Worm (Caenorhabditis elegans) whole organism, mixed stage, embryonic: Measurements from ENCODE around the gene C31H1.2.

Experiments used
- bed-3 ChIP-seq: fragments of 200-800 bp; sonication (Bioruptor generic); optimal IDR thresholded peaks from 3 replicates; lab custom pipeline; 2018; ENCODE audit warnings: mild to moderate bottlenecking, missing genetic modification characterization, moderate library complexity, missing compliant biosample characterization
- blmp-1 ChIP-seq: fragments of 150-350 bp; optimal IDR thresholded peaks from 2 replicates; lab custom pipeline; 2014; ENCODE audit warnings: missing biosample characterization, missing genetic modification characterization
- ceh-39 ChIP-seq: fragments of 150-350 bp; optimal IDR thresholded peaks from 2 replicates; lab custom pipeline; 2014; ENCODE audit warnings: missing biosample characterization, missing genetic modification characterization
- ceh-43 ChIP-seq: fragments of 200-800 bp; sonication (Bioruptor generic); optimal IDR thresholded peaks from 2 replicates; lab custom pipeline; 2018; ENCODE audit warnings: mild to moderate bottlenecking, missing genetic modification characterization, moderate library complexity, missing compliant biosample characterization
- ceh-83 ChIP-seq: fragments of 200-800 bp; sonication (Bioruptor generic); optimal IDR thresholded peaks from 2 replicates; lab custom pipeline; 2018; ENCODE audit warnings: mild to moderate bottlenecking, missing genetic modification characterization, missing compliant biosample characterization
- ces-1 ChIP-seq: fragments of 150-350 bp; optimal IDR thresholded peaks from 2 replicates; lab custom pipeline; 2014; ENCODE audit warnings: missing biosample characterization, missing genetic modification reagents, missing genetic modification characterization
- cnd-1 ChIP-seq: fragments of 200-800 bp; sonication (Bioruptor generic); optimal IDR thresholded peaks from 2 replicates; lab custom pipeline; 2018; ENCODE audit warnings: mild to moderate bottlenecking, missing genetic modification characterization, missing compliant biosample characterization
- elt-1 ChIP-seq: sonication (generic microtip); optimal IDR thresholded peaks from 2 replicates; lab custom pipeline; 2017; ENCODE audit warnings: missing genetic modification characterization, mild to moderate bottlenecking, missing compliant biosample characterization, antibody characterized with exemption, moderate library complexity, borderline replicate concordance; ENCODE audit not compliant: insufficient read depth
- elt-3 ChIP-seq: fragments of 150-350 bp; optimal IDR thresholded peaks from 2 replicates; lab custom pipeline; 2014; ENCODE audit warnings: missing biosample characterization, missing genetic modification characterization
- flh-1 ChIP-seq: fragments of 200-800 bp; sonication (Bioruptor generic); optimal IDR thresholded peaks from 2 replicates; lab custom pipeline; 2018; ENCODE audit warnings: mild to moderate bottlenecking, missing genetic modification characterization, moderate library complexity, missing compliant biosample characterization
- ham-2 ChIP-seq: fragments of 200-800 bp; sonication (Bioruptor generic); optimal IDR thresholded peaks from 2 replicates; lab custom pipeline; 2018; ENCODE audit warnings: mild to moderate bottlenecking, missing genetic modification characterization, missing compliant biosample characterization
- lin-13 ChIP-seq: fragments of 150-350 bp; optimal IDR thresholded peaks from 2 replicates; lab custom pipeline; 2014; ENCODE audit warnings: missing biosample characterization, missing genetic modification characterization
- lin-32 ChIP-seq: fragments of 200-800 bp; sonication (Bioruptor generic); optimal IDR thresholded peaks from 2 replicates; lab custom pipeline; 2018; ENCODE audit warnings: mild to moderate bottlenecking, missing genetic modification characterization, missing compliant biosample characterization
- mab-5 ChIP-seq: fragments of 150-350 bp; optimal IDR thresholded peaks from 2 replicates; lab custom pipeline; 2014; ENCODE audit warnings: missing biosample characterization, missing genetic modification characterization
- mep-1 ChIP-seq: fragments of 150-350 bp; optimal IDR thresholded peaks from 2 replicates; lab custom pipeline; 2017; ENCODE audit warnings: missing biosample characterization, missing genetic modification reagents, missing genetic modification characterization, inconsistent platforms
- mls-2 ChIP-seq: sonication (generic microtip); optimal IDR thresholded peaks from 2 replicates; lab custom pipeline; 2016; ENCODE audit warnings: mild to moderate bottlenecking, missing genetic modification characterization, moderate library complexity, missing compliant biosample characterization
- nhr-12 ChIP-seq: fragments of 150-350 bp; optimal IDR thresholded peaks from 2 replicates; lab custom pipeline; 2014; ENCODE audit warnings: missing biosample characterization, missing genetic modification characterization
- nhr-2 ChIP-seq: fragments of 150-350 bp; optimal IDR thresholded peaks from 2 replicates; lab custom pipeline; 2014; ENCODE audit warnings: missing biosample characterization, missing genetic modification characterization
- nhr-237 ChIP-seq: fragments of 150-350 bp; optimal IDR thresholded peaks from 2 replicates; lab custom pipeline; 2014; ENCODE audit warnings: missing biosample characterization, missing genetic modification characterization
- nhr-28 ChIP-seq: fragments of 150-350 bp; optimal IDR thresholded peaks from 2 replicates; lab custom pipeline; 2014; ENCODE audit warnings: missing biosample characterization, missing genetic modification characterization
- nhr-76 ChIP-seq: sonication (generic microtip); optimal IDR thresholded peaks from 2 replicates; lab custom pipeline; 2017; ENCODE audit warnings: missing biosample characterization, missing genetic modification characterization
- pha-4 ChIP-seq: fragments of 150-350 bp; optimal IDR thresholded peaks from 2 replicates; lab custom pipeline; 2018; ENCODE audit warnings: missing biosample characterization, missing genetic modification reagents, missing genetic modification characterization
- snpc-4 ChIP-seq: fragments of 150-350 bp; optimal IDR thresholded peaks from 2 replicates; lab custom pipeline; 2014; ENCODE audit warnings: missing biosample characterization, missing genetic modification characterization
- sptf-1 ChIP-seq: sonication (generic microtip); optimal IDR thresholded peaks from 2 replicates; lab custom pipeline; 2017; ENCODE audit warnings: mild to moderate bottlenecking, missing genetic modification characterization, moderate library complexity, missing compliant biosample characterization
- tbx-8 ChIP-seq: fragments of 200-800 bp; sonication (Bioruptor generic); optimal IDR thresholded peaks from 2 replicates; lab custom pipeline; 2018; ENCODE audit warnings: mild to moderate bottlenecking, missing genetic modification characterization, moderate library complexity, missing compliant biosample characterization
- unc-120 ChIP-seq: sonication (generic microtip); optimal IDR thresholded peaks from 2 replicates; lab custom pipeline; 2017; ENCODE audit warnings: missing genetic modification characterization, missing compliant biosample characterization; ENCODE audit not compliant: poor library complexity, severe bottlenecking
- unc-39 ChIP-seq: fragments of 150-350 bp; optimal IDR thresholded peaks from 2 replicates; lab custom pipeline; 2014; ENCODE audit warnings: missing biosample characterization, missing genetic modification characterization
- unc-62 ChIP-seq: fragments of 150-350 bp; optimal IDR thresholded peaks from 2 replicates; lab custom pipeline; 2014; ENCODE audit warnings: missing biosample characterization, missing genetic modification reagents, missing genetic modification characterization
- zip-8 ChIP-seq: fragments of 150-350 bp; optimal IDR thresholded peaks from 2 replicates; lab custom pipeline; 2014; ENCODE audit warnings: missing biosample characterization, missing genetic modification characterization
- ztf-11 ChIP-seq: fragments of 150-350 bp; optimal IDR thresholded peaks from 2 replicates; lab custom pipeline; 2014; ENCODE audit warnings: missing biosample characterization, missing genetic modification characterization

The C31H1.2 gene

ce11 chrIV:5820953-5821352 lies 29.9 kb downstream of the C31H1.2 start:
- TF ChIP-seq snpc-4 (tag; lab: Kevin White, UChicago) (no peak), unc-120 (tag; lab: Kevin White, UChicago) (peak; percentile 2)
- TF ChIP-seq, all 35 proteins: peak for 1

DNA sequence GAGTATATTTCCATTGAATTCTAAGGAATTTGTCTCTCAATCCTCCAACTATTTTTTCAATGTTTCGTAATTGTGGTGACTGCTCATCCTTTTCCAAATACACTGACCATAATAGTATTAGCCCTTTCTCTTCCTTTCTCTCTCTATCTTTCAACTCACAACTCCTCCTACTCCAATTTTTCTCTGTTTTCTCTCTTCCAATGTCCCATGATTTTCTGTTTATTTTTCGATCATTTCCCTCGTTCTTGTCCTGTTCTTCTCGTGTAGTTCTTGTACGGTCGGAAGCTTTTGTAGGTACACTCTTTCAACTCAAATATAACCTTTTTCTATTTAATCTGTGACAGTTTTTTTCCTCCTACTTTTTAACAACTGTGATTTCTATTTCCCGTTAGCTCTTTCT lies 30.9 kb downstream of the C31H1.2 start:
- no peak for TF ChIP-seq flh-1 (GFP tag; lab: Kevin White, UChicago)
- TF ChIP-seq ceh-83 (GFP tag; lab: Kevin White, UChicago): no peak
- TF ChIP-seq pha-4 (tag; lab: Kevin White, UChicago): peak; percentile 28
- TF ChIP-seq ces-1 (GFP tag; lab: Kevin White, UChicago): peak; percentile 86
- TF ChIP-seq sptf-1 (tag; lab: Kevin White, UChicago): no peak
- no peak for TF ChIP-seq lin-13 (tag; lab: Kevin White, UChicago)
- no peak for TF ChIP-seq nhr-2
- TF ChIP-seq elt-3: no peak

ce11 chrIV:5824493-5824892 lies 33.4 kb downstream of the C31H1.2 start, which contains the start of gene egal-1:
egal-1 (plus strand) TSS chrIV:5824793.
- no peak for TF ChIP-seq zip-8
- no peak for TF ChIP-seq nhr-237 (tag; lab: Kevin White, UChicago)
- TF ChIP-seq unc-62: no peak
- TF ChIP-seq nhr-28 (tag; lab: Kevin White, UChicago): no peak
- TF ChIP-seq mls-2 (tag; lab: Kevin White, UChicago): no peak
- TF ChIP-seq elt-1 (tag; lab: Kevin White, UChicago): no peak
- TF ChIP-seq nhr-76 (tag; lab: Kevin White, UChicago): no peak
- no peak for TF ChIP-seq lin-32 (GFP tag; lab: Kevin White, UChicago)
- TF ChIP-seq lin-13 (tag; lab: Kevin White, UChicago): no peak
- TF ChIP-seq pha-4 (tag; lab: Kevin White, UChicago): no peak
- no peak for TF ChIP-seq cnd-1 (tag; lab: Kevin White, UChicago)

- TF ChIP-seq ces-1 (GFP tag; lab: Kevin White, UChicago) (no peak), ztf-11 (tag; lab: Kevin White, UChicago) (no peak), bed-3 (GFP tag; lab: Kevin White, UChicago) (no peak), nhr-76 (tag; lab: Kevin White, UChicago) (no peak), elt-1 (tag; lab: Kevin White, UChicago) (no peak), ham-2 (GFP tag; lab: Kevin White, UChicago) (no peak), nhr-2 (no peak), ceh-83 (GFP tag; lab: Kevin White, UChicago) (no peak)
- TF ChIP-seq, all 35 proteins: peak for 0
These were observed 41.7 kb downstream of the C31H1.2 start for ce11 chrIV:5832801-5833200.

DNA sequence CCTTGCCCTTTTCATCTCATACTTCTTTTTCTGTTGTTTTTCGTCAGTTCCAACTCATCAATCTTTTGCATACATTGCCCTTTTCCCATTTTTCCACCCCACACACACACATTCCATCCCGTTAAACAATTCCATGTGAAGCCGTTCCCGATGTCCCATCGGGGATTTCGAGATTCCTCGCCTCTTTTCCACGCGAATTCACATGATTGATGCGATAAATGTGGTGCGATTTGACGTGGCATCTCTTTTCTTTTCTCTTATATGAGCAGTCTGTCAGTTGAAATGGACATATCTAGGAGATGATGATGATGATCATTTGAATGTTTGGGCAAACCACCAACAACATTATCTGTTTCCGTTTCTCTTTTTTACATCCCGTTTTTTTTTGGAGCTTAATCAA lies 43.1 kb downstream of the C31H1.2 start:
- TF ChIP-seq flh-1 (GFP tag; lab: Kevin White, UChicago) (no peak), sptf-1 (tag; lab: Kevin White, UChicago) (no peak), ceh-43 (GFP tag; lab: Kevin White, UChicago) (no peak), unc-120 (tag; lab: Kevin White, UChicago) (no peak), ham-2 (GFP tag; lab: Kevin White, UChicago) (no peak), unc-39 (tag; lab: Kevin White, UChicago) (no peak), blmp-1 (no peak), nhr-28 (tag; lab: Kevin White, UChicago) (no peak), mep-1 (tag; lab: Kevin White, UChicago) (no peak), tbx-8 (GFP tag; lab: Kevin White, UChicago) (no peak), elt-3 (no peak), ceh-83 (GFP tag; lab: Kevin White, UChicago) (no peak), snpc-4 (tag; lab: Kevin White, UChicago) (no peak), nhr-2 (no peak), nhr-12 (tag; lab: Kevin White, UChicago) (no peak), ceh-39 (tag; lab: Kevin White, UChicago) (no peak), ztf-11 (tag; lab: Kevin White, UChicago) (no peak), unc-62 (no peak), mab-5 (tag; lab: Kevin White, UChicago) (no peak)
